Worm (Caenorhabditis elegans): ENCODE measurements around the gene T16G12.7.

DNA sequence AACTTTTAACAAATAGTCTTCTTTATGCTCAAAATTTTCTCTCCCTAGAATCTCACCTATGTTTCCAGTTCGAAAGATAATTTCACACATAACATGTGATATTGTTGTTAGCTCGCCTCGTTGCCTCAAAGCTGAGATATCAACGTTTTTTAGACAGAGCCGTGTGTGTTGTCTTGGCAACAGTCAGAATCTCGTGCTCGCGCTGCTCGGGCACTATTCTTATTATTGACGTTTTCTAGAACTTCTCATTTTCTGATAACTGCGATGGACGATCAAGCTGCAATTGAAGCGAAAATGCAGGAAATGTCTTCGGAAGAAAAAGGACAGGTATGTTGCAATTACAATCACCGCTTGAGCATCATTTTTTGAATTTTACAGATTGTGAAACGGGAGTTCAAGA, 4.1 kb downstream of the T16G12.7 start, which contains the start of gene xbx-3:
- TF ChIP-seq pha-4 (tag; optimal IDR thresholded peaks at IDR 0.05) (no peak), lin-15B (tag; optimal IDR thresholded peaks at IDR 0.05) (no peak), elt-1 (tag; optimal IDR thresholded peaks at IDR 0.05) (no peak), ama-1 (optimal IDR thresholded peaks at IDR 0.05) (no peak), pqm-1 (tag; optimal IDR thresholded peaks at IDR 0.05) (no peak), ztf-4 (tag; optimal IDR thresholded peaks at IDR 0.05) (no peak), ztf-11 (tag; optimal IDR thresholded peaks at IDR 0.05) (no peak), nhr-25 (tag; optimal IDR thresholded peaks at IDR 0.05) (no peak), nhr-237 (tag; optimal IDR thresholded peaks at IDR 0.05) (no peak), unc-62 (GFP tag; optimal IDR thresholded peaks at IDR 0.05) (no peak), fos-1 (tag; optimal IDR thresholded peaks at IDR 0.05) (no peak), lin-39 (tag; optimal IDR thresholded peaks at IDR 0.05) (no peak), mdl-1 (tag; optimal IDR thresholded peaks at IDR 0.05) (no peak), egl-27 (tag; optimal IDR thresholded peaks at IDR 0.05) (no peak)
